Worm (Caenorhabditis elegans): ENCODE measurements around the gene decr-1.2.

- no peak for TF ChIP-seq T22C8.4 (GFP tag; IDR thresholded peaks at IDR 0.05)
- TF ChIP-seq flt-1 (GFP tag; IDR thresholded peaks at IDR 0.05), result no peak
- no peak for TF ChIP-seq med-1 (GFP tag; optimal IDR thresholded peaks at IDR 0.05; ENCODE audit: insufficient read depth)
- no peak for TF ChIP-seq ref-1 (GFP tag; conservative IDR thresholded peaks at IDR 0.05)
- no peak for TF ChIP-seq tab-1 (GFP tag; IDR thresholded peaks at IDR 0.05)
- TF ChIP-seq ztf-23 (GFP tag; IDR thresholded peaks at IDR 0.05), result no peak
- TF ChIP-seq cog-1 (tag; optimal IDR thresholded peaks at IDR 0.05), result no peak
- no peak for TF ChIP-seq ztf-29 (GFP tag; IDR thresholded peaks at IDR 0.05)
- TF ChIP-seq klf-2 (GFP tag; conservative IDR thresholded peaks at IDR 0.05), result no peak
Measured at ce11 chrII:8589227-8589626, 43.8 kb downstream of the decr-1.2 start.
